Fruit fly (Drosophila melanogaster) whole organism, embryonic: ENCODE results near the gene CG13097.

Source experiments
- BtbVII ChIP-seq: fragments of 200-800 bp; sonication (Bioruptor generic); optimal IDR thresholded peaks from 3 replicates; lab custom pipeline; 2017; ENCODE audit warnings: missing biosample characterization, mild to moderate bottlenecking, missing genetic modification characterization
- CG10979 ChIP-seq: fragments of 200-800 bp; sonication (Bioruptor generic); optimal IDR thresholded peaks from 2 replicates; lab custom pipeline; 2018; ENCODE audit warnings: missing biosample characterization, mild to moderate bottlenecking, missing genetic modification characterization, moderate library complexity
- CG1233 ChIP-seq: fragments of 200-800 bp; sonication (Bioruptor generic); optimal IDR thresholded peaks from 4 replicates; lab custom pipeline; 2018; ENCODE audit warnings: missing biosample characterization, mild to moderate bottlenecking, missing genetic modification characterization
- CG15601 ChIP-seq: fragments of 200-800 bp; sonication (Bioruptor generic); optimal IDR thresholded peaks from 3 replicates; lab custom pipeline; 2019; ENCODE audit warnings: missing biosample characterization, mild to moderate bottlenecking, missing genetic modification characterization, moderate library complexity
- CG16863 ChIP-seq: fragments of 200-800 bp; sonication (Bioruptor generic); optimal IDR thresholded peaks from 3 replicates; lab custom pipeline; 2016; ENCODE audit warnings: missing biosample characterization, missing genetic modification characterization
- CG18262 ChIP-seq: fragments of 200-800 bp; optimal IDR thresholded peaks from 3 replicates; lab custom pipeline; 2019; ENCODE audit warnings: missing biosample characterization, mild to moderate bottlenecking, missing genetic modification characterization, moderate library complexity
- CG3163 ChIP-seq: fragments of 200-800 bp; sonication (Bioruptor generic); optimal IDR thresholded peaks from 3 replicates; lab custom pipeline; 2016; ENCODE audit warnings: missing biosample characterization, missing genetic modification characterization
- CG33213 ChIP-seq: fragments of 200-800 bp; sonication (Bioruptor generic); optimal IDR thresholded peaks from 3 replicates; lab custom pipeline; 2016; ENCODE audit warnings: missing biosample characterization, missing genetic modification characterization
- CG4360 ChIP-seq: fragments of 200-800 bp; sonication (Bioruptor generic); IDR thresholded peaks from 2 replicates; pipeline ENCODE4 v1.3.6; 2022; ENCODE audit warnings: missing biosample characterization, missing genetic modification characterization
- CG4424 ChIP-seq: fragments of 200-800 bp; sonication (Bioruptor generic); optimal IDR thresholded peaks from 3 replicates; lab custom pipeline; 2016; ENCODE audit warnings: missing biosample characterization, missing genetic modification characterization
- CG6791 ChIP-seq: fragments of 200-800 bp; sonication (Bioruptor generic); IDR thresholded peaks from 3 replicates; pipeline ENCODE4 v1.3.6; 2022; ENCODE audit warnings: missing biosample characterization, missing genetic modification characterization; ENCODE audit not compliant: partially characterized antibody
- CG8359 ChIP-seq: fragments of 200-800 bp; sonication (Bioruptor generic); optimal IDR thresholded peaks from 2 replicates; lab custom pipeline; 2017; ENCODE audit warnings: missing biosample characterization, mild to moderate bottlenecking, missing genetic modification characterization, borderline replicate concordance
- CG8388 ChIP-seq: fragments of 200-800 bp; sonication (Bioruptor generic); optimal IDR thresholded peaks from 2 replicates; lab custom pipeline; 2019; ENCODE audit warnings: missing biosample characterization, mild to moderate bottlenecking, missing genetic modification characterization, moderate library complexity
- CG9609 ChIP-seq: fragments of 200-800 bp; sonication (Bioruptor generic); optimal IDR thresholded peaks from 3 replicates; lab custom pipeline; 2016; ENCODE audit warnings: missing biosample characterization, missing genetic modification characterization
- Ets65A ChIP-seq: fragments of 200-800 bp; sonication (Bioruptor generic); peaks from one replicate; lab custom pipeline; 2016; ENCODE audit warnings: missing biosample characterization, missing genetic modification characterization
- HmgZ ChIP-seq: fragments of 200-800 bp; sonication (Bioruptor generic); optimal IDR thresholded peaks from 2 replicates; lab custom pipeline; 2018; ENCODE audit warnings: missing biosample characterization, mild to moderate bottlenecking, missing genetic modification characterization
- Hr39 ChIP-seq: fragments of >200 bp; optimal IDR thresholded peaks from 2 replicates; lab custom pipeline; 2017
- Mad ChIP-seq: fragments of 200-800 bp; sonication (Bioruptor generic); optimal IDR thresholded peaks from 2 replicates; lab custom pipeline; 2016; ENCODE audit warnings: missing biosample characterization, missing genetic modification characterization
- Med ChIP-seq: fragments of 200-800 bp; sonication (Bioruptor generic); peaks from one replicate; lab custom pipeline; 2016; ENCODE audit warnings: missing biosample characterization, missing genetic modification characterization, mild to moderate bottlenecking, inconsistent platforms, moderate library complexity
- Mrtf ChIP-seq: fragments of 200-800 bp; sonication (Bioruptor generic); IDR thresholded peaks from 3 replicates; pipeline ENCODE4 v1.3.6; 2022; ENCODE audit warnings: missing biosample characterization, missing genetic modification characterization
- Optix ChIP-seq: fragments of 200-800 bp; sonication (Bioruptor generic); IDR thresholded peaks from 3 replicates; pipeline ENCODE4 v1.3.6; 2022; ENCODE audit warnings: missing biosample characterization, missing genetic modification characterization
- Rfx ChIP-seq: fragments of 200-800 bp; sonication (Bioruptor generic); IDR thresholded peaks from 2 replicates; pipeline ENCODE4 v1.3.6; 2022; ENCODE audit warnings: missing biosample characterization, missing genetic modification characterization
- Scr ChIP-seq: fragments of 200-800 bp; sonication (Bioruptor generic); IDR thresholded peaks from 2 replicates; pipeline ENCODE4 v1.3.6; 2022; ENCODE audit warnings: missing biosample characterization, missing genetic modification characterization; ENCODE audit not compliant: partially characterized antibody
- Sry-β ChIP-seq: fragments of 200-800 bp; sonication (Bioruptor generic); optimal IDR thresholded peaks from 2 replicates; lab custom pipeline; 2018; ENCODE audit warnings: missing biosample characterization, mild to moderate bottlenecking, missing genetic modification characterization, moderate library complexity
- TFAM ChIP-seq: fragments of 200-800 bp; sonication (Bioruptor generic); optimal IDR thresholded peaks from 2 replicates; lab custom pipeline; 2017; ENCODE audit warnings: missing biosample characterization, missing genetic modification characterization, inconsistent platforms
- Taf1 ChIP-seq: fragments of 200-800 bp; sonication (Bioruptor generic); IDR thresholded peaks from 2 replicates; pipeline ENCODE4 v1.3.6; 2022; ENCODE audit warnings: missing biosample characterization, missing genetic modification characterization
- al ChIP-seq: fragments of 200-800 bp; sonication (Bioruptor generic); IDR thresholded peaks from 2 replicates; pipeline ENCODE4 v1.3.6; 2022; ENCODE audit warnings: missing biosample characterization, missing genetic modification characterization
- cas ChIP-seq: fragments of 200-800 bp; sonication (Bioruptor generic); IDR thresholded peaks from 2 replicates; pipeline ENCODE4 v1.3.6; 2022; ENCODE audit warnings: missing biosample characterization, missing genetic modification characterization
- cg ChIP-seq: fragments of 200-800 bp; sonication (Bioruptor generic); optimal IDR thresholded peaks from 3 replicates; lab custom pipeline; 2019; ENCODE audit warnings: missing biosample characterization, mild to moderate bottlenecking, missing genetic modification characterization, moderate library complexity
- chinmo ChIP-seq: fragments of 200-800 bp; sonication (Bioruptor generic); IDR thresholded peaks from 4 replicates; pipeline ENCODE4 v1.3.6; 2022; ENCODE audit warnings: missing biosample characterization, missing genetic modification characterization; ENCODE audit not compliant: partially characterized antibody
- chm ChIP-seq: fragments of 200-800 bp; sonication (Bioruptor generic); IDR thresholded peaks from 2 replicates; pipeline ENCODE4 v1.3.6; 2022; ENCODE audit warnings: missing biosample characterization, missing genetic modification characterization
- chn ChIP-seq: fragments of 200-800 bp; sonication (Bioruptor generic); optimal IDR thresholded peaks from 2 replicates; lab custom pipeline; 2016; ENCODE audit warnings: missing biosample characterization, missing genetic modification characterization
- crol ChIP-seq: fragments of 200-800 bp; sonication (Bioruptor generic); IDR thresholded peaks from 2 replicates; pipeline ENCODE4 v1.3.6; 2022; ENCODE audit warnings: missing biosample characterization, missing genetic modification characterization
- danr ChIP-seq: fragments of 200-800 bp; sonication (Bioruptor generic); IDR thresholded peaks from 2 replicates; pipeline ENCODE4 v1.3.6; 2022; ENCODE audit warnings: missing biosample characterization, missing genetic modification characterization
- eve ChIP-seq, 2 experiments: fragments of >200 bp; optimal IDR thresholded peaks; 2 replicates each; lab custom pipeline; 2017; ENCODE audit warnings: missing biosample characterization in 2 of 2, missing genetic modification characterization in 2 of 2
- fru ChIP-seq: fragments of >200 bp; optimal IDR thresholded peaks from 2 replicates; lab custom pipeline; 2017
- mirr ChIP-seq: fragments of 200-800 bp; sonication (Bioruptor generic); optimal IDR thresholded peaks from 3 replicates; lab custom pipeline; 2018; ENCODE audit warnings: missing biosample characterization, mild to moderate bottlenecking, missing genetic modification characterization
- nerfin-2 ChIP-seq: fragments of 200-800 bp; sonication (Bioruptor generic); IDR thresholded peaks from 2 replicates; pipeline ENCODE4 v1.3.6; 2022; ENCODE audit warnings: missing biosample characterization, missing genetic modification characterization; ENCODE audit not compliant: partially characterized antibody
- nom ChIP-seq: fragments of 200-800 bp; sonication (Bioruptor generic); optimal IDR thresholded peaks from 2 replicates; lab custom pipeline; 2017; ENCODE audit warnings: missing biosample characterization, missing genetic modification characterization, mild to moderate bottlenecking, moderate library complexity, missing genetic modification reagents
- pan ChIP-seq, 4 experiments: fragments of >200 bp in 3 of 4; fragments of 200-800 bp in 1 of 4; sonication (Bioruptor generic) in 1 of 4; optimal IDR thresholded peaks in 3 of 4; IDR thresholded peaks in 1 of 4; 2 replicates each; pipeline versions ENCODE4 v1.3.6 to Lab custom; 2017 to 2022; ENCODE audit warnings: missing biosample characterization in 2 of 4, missing genetic modification characterization in 2 of 4, mixed read lengths in 1 of 4
- sens ChIP-seq: fragments of 200-800 bp; sonication (Bioruptor generic); peaks from one replicate; lab custom pipeline; 2016; ENCODE audit warnings: missing biosample characterization, missing genetic modification characterization
- slp2 ChIP-seq: fragments of 200-800 bp; sonication (Bioruptor generic); optimal IDR thresholded peaks from 2 replicates; lab custom pipeline; 2016; ENCODE audit warnings: missing biosample characterization, missing genetic modification characterization
- stc ChIP-seq: fragments of 200-800 bp; sonication (Bioruptor generic); IDR thresholded peaks from 2 replicates; pipeline ENCODE4 v1.3.6; 2022; ENCODE audit warnings: missing biosample characterization, missing genetic modification characterization
- tna ChIP-seq: fragments of 200-800 bp; sonication (Bioruptor generic); IDR thresholded peaks from 2 replicates; pipeline ENCODE4 v1.3.6; 2022; ENCODE audit warnings: missing biosample characterization, missing genetic modification characterization; ENCODE audit not compliant: partially characterized antibody
- twi ChIP-seq: fragments of 200-800 bp; optimal IDR thresholded peaks from 2 replicates; lab custom pipeline; 2019; ENCODE audit warnings: missing biosample characterization, mild to moderate bottlenecking, missing genetic modification characterization, moderate library complexity
- wor ChIP-seq: fragments of 200-800 bp; sonication (Bioruptor generic); IDR thresholded peaks from 2 replicates; pipeline ENCODE4 v1.3.6; 2022; ENCODE audit warnings: missing biosample characterization, missing genetic modification characterization
- yki ChIP-seq: fragments of >200 bp; optimal IDR thresholded peaks from 3 replicates; lab custom pipeline; 2018

CG13097 gene

dm6 chr2L:8545393-8546100 is 30.9 kb upstream of the CG13097 start (continued):
- TF ChIP-seq BtbVII = no peak
- TF ChIP-seq danr (GFP tag; lab: Robert Waterston, UW) = no peak
- TF ChIP-seq al (GFP tag; lab: Robert Waterston, UW) = no peak
- no peak for TF ChIP-seq Taf1
- TF ChIP-seq sens (GFP tag; lab: Kevin White, UChicago) = peak; percentile 77
- no peak for TF ChIP-seq CG9609 (GFP tag; lab: Kevin White, UChicago)

dm6 chr2L:8544636-8545035 is 30.0 kb upstream of the CG13097 start:
- TF ChIP-seq CG10979 (no peak), cas (GFP tag; lab: Robert Waterston, UW) (no peak), Med (GFP tag; lab: Kevin White, UChicago) (peak; percentile 53), crol (GFP tag; lab: Robert Waterston, UW) (peak; percentile 51; the same call in 1 of the 2 replicates), cg (GFP tag; lab: Kevin White, UChicago) (peak; percentile 28), Scr (no peak), sens (GFP tag; lab: Kevin White, UChicago) (peak; percentile 15), twi (peak; percentile 5), CG4360 (GFP tag; lab: Robert Waterston, UW) (peak; percentile 76), nerfin-2 (0 out of 2 replicates have a peak, but pooled peaks have one; percentile 32), chm (GFP tag; lab: Robert Waterston, UW) (peak; percentile 45; the same call in 1 of the 2 replicates), CG4424 (GFP tag; lab: Kevin White, UChicago) (no peak)
- TF ChIP-seq, all 482 proteins: peak for 8

- TF ChIP-seq yki (lab: Kevin White, UChicago) (peak; percentile 94), CG8359 (GFP tag; lab: Kevin White, UChicago) (no peak), Med (GFP tag; lab: Kevin White, UChicago) (no peak), HmgZ (tag; lab: Kevin White, UChicago) (no peak), mirr (GFP tag; lab: Kevin White, UChicago) (no peak), eve (GFP tag; optimal IDR thresholded peaks at IDR 0.05; lab: Kevin White, UChicago) (no peak), wor (GFP tag; lab: Robert Waterston, UW) (no peak), Mad (GFP tag; lab: Kevin White, UChicago) (no peak), Sry-β (no peak), CG15601 (tag; lab: Kevin White, UChicago) (peak; percentile 12), Hr39 (lab: Kevin White, UChicago) (no peak), CG8388 (GFP tag; lab: Kevin White, UChicago) (no peak), chn (GFP tag; lab: Kevin White, UChicago) (peak; percentile 16), CG16863 (GFP tag; lab: Kevin White, UChicago) (no peak), tna (GFP tag; lab: Robert Waterston, UW) (no peak), stc (GFP tag; lab: Robert Waterston, UW) (peak; percentile 9; the same call in 1 of the 2 replicates), Mrtf (GFP tag; lab: Robert Waterston, UW) (no peak), TFAM (GFP tag; lab: Kevin White, UChicago) (no peak), CG18262 (tag; lab: Kevin White, UChicago) (no peak), nom (no peak), CG3163 (GFP tag; lab: Kevin White, UChicago) (peak; percentile 85), Rfx (no peak), CG6791 (GFP tag; lab: Robert Waterston, UW) (no peak), fru (lab: Kevin White, UChicago) (no peak), CG33213 (GFP tag; lab: Kevin White, UChicago) (no peak), Ets65A (GFP tag; lab: Kevin White, UChicago) (no peak), pan (optimal IDR thresholded peaks at IDR 0.05; lab: Kevin White, UChicago) (no peak), pan (GFP tag; optimal IDR thresholded peaks at IDR 0.05 in 1 of 2, IDR thresholded peaks at IDR 0.05 in 1 of 2) (no peak), Optix (GFP tag; lab: Robert Waterston, UW) (no peak), chinmo (GFP tag; lab: Robert Waterston, UW) (peak; percentile 48; the same call in 1 of the 4 replicates), slp2 (no peak), CG1233 (no peak)
Measured at dm6 chr2L:8543731-8544359, 29.2 kb upstream of the CG13097 start.
